Fruit fly (Drosophila melanogaster): Measurements from ENCODE around the gene CG18789.
A peak's percentile ranks its signal among the peaks of the same experiment; 100 is the strongest.

Gene CG18789

DNA sequence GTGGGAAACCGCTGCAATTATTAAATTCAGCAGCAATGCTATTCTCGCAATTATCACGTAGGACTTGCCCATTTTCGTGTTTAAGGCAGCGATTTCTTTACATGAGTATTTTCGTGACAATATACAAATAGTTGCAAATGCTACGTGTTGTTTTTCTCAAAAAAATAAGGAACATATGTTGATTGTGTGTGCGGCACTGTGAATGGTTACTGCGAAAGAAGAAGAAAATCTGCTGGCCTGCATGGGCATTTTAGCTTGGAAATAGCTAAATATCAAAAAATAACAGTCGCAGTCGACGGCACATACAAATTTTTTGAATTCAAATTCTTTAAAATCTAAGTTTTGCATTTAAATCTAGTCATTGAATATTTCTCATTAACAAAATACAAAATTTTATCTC, 45.3 kb upstream of the CG18789 start, which contains the start of gene CG6766 (continued):
- TF ChIP-seq jumu (GFP tag; optimal IDR thresholded peaks at IDR 0.05), result no peak
- peak; percentile 32 for TF ChIP-seq CG2120 (GFP tag; optimal IDR thresholded peaks at IDR 0.05)
- no peak for TF ChIP-seq CG4730 (GFP tag; IDR thresholded peaks at IDR 0.05)
- TF ChIP-seq fd64A (GFP tag; optimal IDR thresholded peaks at IDR 0.05), result no peak
- no peak for TF ChIP-seq CG6765 (GFP tag; optimal IDR thresholded peaks at IDR 0.05)
- no peak for TF ChIP-seq mld (GFP tag; IDR thresholded peaks at IDR 0.05; ENCODE audit: partially characterized antibody)
- no peak for TF ChIP-seq trem (tag; optimal IDR thresholded peaks at IDR 0.05)
- no peak for TF ChIP-seq bsh (GFP tag; optimal IDR thresholded peaks at IDR 0.05)
- no peak for TF ChIP-seq Six4 (GFP tag; optimal IDR thresholded peaks at IDR 0.05)
- no peak for TF ChIP-seq CG18476 (GFP tag; optimal IDR thresholded peaks at IDR 0.05)
- TF ChIP-seq CG6689 (GFP tag; IDR thresholded peaks at IDR 0.05), result no peak
- TF ChIP-seq HmgD (GFP tag; optimal IDR thresholded peaks at IDR 0.05), result peak; percentile 28
- TF ChIP-seq bbx (GFP tag; IDR thresholded peaks at IDR 0.05; ENCODE audit: partially characterized antibody), result peak; percentile 35; the same call in 1 of the 2 replicates
- TF ChIP-seq Hr78 (GFP tag; optimal IDR thresholded peaks at IDR 0.05), result no peak
- TF ChIP-seq Ets65A (GFP tag), result no peak
- peak; percentile 32 for TF ChIP-seq CG2116 (GFP tag; optimal IDR thresholded peaks at IDR 0.05)
- peak; percentile 23 for TF ChIP-seq CG15514 (GFP tag; optimal IDR thresholded peaks at IDR 0.05)
- peak; percentile 23; the same call in 2 of the 3 replicates for TF ChIP-seq Opbp (GFP tag; IDR thresholded peaks at IDR 0.05; ENCODE audit: partially characterized antibody)
- peak; percentile 35 for TF ChIP-seq Sry-δ (GFP tag; optimal IDR thresholded peaks at IDR 0.05)
- TF ChIP-seq ken (GFP tag; IDR thresholded peaks at IDR 0.05), result no peak
- no peak for TF ChIP-seq exex (tag; optimal IDR thresholded peaks at IDR 0.05)
- TF ChIP-seq row (GFP tag; IDR thresholded peaks at IDR 0.05), result peak; percentile 80
- TF ChIP-seq CG14050 (GFP tag; IDR thresholded peaks at IDR 0.05), result no peak
- peak; percentile 96 for TF ChIP-seq MBD-R2 (GFP tag; IDR thresholded peaks at IDR 0.05)
- TF ChIP-seq MESR4 (GFP tag; optimal IDR thresholded peaks at IDR 0.05), result peak; percentile 60
- TF ChIP-seq CG11560 (tag; IDR thresholded peaks at IDR 0.05), result no peak
- no peak for TF ChIP-seq Bteb2 (GFP tag; optimal IDR thresholded peaks at IDR 0.05)
- TF ChIP-seq CG12391 (tag; optimal IDR thresholded peaks at IDR 0.05), result no peak
- TF ChIP-seq lola (GFP tag; optimal IDR thresholded peaks at IDR 0.05), result no peak
- no peak for TF ChIP-seq CG3163 (GFP tag; optimal IDR thresholded peaks at IDR 0.05)
- TF ChIP-seq Sry-β (GFP tag; optimal IDR thresholded peaks at IDR 0.05), result peak; percentile 91
- TF ChIP-seq da (GFP tag; optimal IDR thresholded peaks at IDR 0.05), result no peak
- no peak for TF ChIP-seq mirr (GFP tag; optimal IDR thresholded peaks at IDR 0.05)
- TF ChIP-seq shn (GFP tag; optimal IDR thresholded peaks at IDR 0.05), result no peak
- TF ChIP-seq otp (GFP tag; IDR thresholded peaks at IDR 0.05), result no peak
- TF ChIP-seq CG4820 (GFP tag; optimal IDR thresholded peaks at IDR 0.05), result no peak
- no peak for TF ChIP-seq CG15696 (tag; optimal IDR thresholded peaks at IDR 0.05)
- TF ChIP-seq Nf-YC (tag; optimal IDR thresholded peaks at IDR 0.05), result no peak
- TF ChIP-seq hth (optimal IDR thresholded peaks at IDR 0.05), result no peak
- TF ChIP-seq Elba2 (GFP tag; optimal IDR thresholded peaks at IDR 0.05), result no peak
- no peak for TF ChIP-seq CG11398 (GFP tag; optimal IDR thresholded peaks at IDR 0.05)
- TF ChIP-seq CG17829 (tag; optimal IDR thresholded peaks at IDR 0.05), result peak; percentile 4
- TF ChIP-seq CG15269 (tag; optimal IDR thresholded peaks at IDR 0.05), result no peak
- no peak for TF ChIP-seq ro (GFP tag; IDR thresholded peaks at IDR 0.05)
- peak; percentile 42 for TF ChIP-seq Dp (GFP tag; optimal IDR thresholded peaks at IDR 0.05)
- no peak for TF ChIP-seq tna (GFP tag; IDR thresholded peaks at IDR 0.05; ENCODE audit: partially characterized antibody)
- no peak for TF ChIP-seq CG9437 (GFP tag; optimal IDR thresholded peaks at IDR 0.05)
- TF ChIP-seq CG30020 (tag; optimal IDR thresholded peaks at IDR 0.05), result peak; percentile 6
- no peak for TF ChIP-seq CG13624 (GFP tag; optimal IDR thresholded peaks at IDR 0.05)
- TF ChIP-seq CG9876 (GFP tag; optimal IDR thresholded peaks at IDR 0.05), result no peak
- TF ChIP-seq CTCF (GFP tag; optimal IDR thresholded peaks at IDR 0.05), result no peak
- no peak for TF ChIP-seq CG7271 (tag; optimal IDR thresholded peaks at IDR 0.05)
